Worm (Caenorhabditis elegans) whole organism, late embryonic: ENCODE results near the gene str-214.
A peak's percentile ranks its signal among the peaks of the same experiment; 100 is the strongest.

Source experiments
- C08G9.2 ChIP-seq: sonication (generic microtip); optimal IDR thresholded peaks from 2 replicates; lab custom pipeline; 2016; ENCODE audit warnings: mild to moderate bottlenecking, missing genetic modification characterization, moderate library complexity, missing compliant biosample characterization
- C38D4.7 ChIP-seq: fragments of 200-800 bp; sonication (Bioruptor generic); optimal IDR thresholded peaks from 2 replicates; lab custom pipeline; 2018; ENCODE audit warnings: mild to moderate bottlenecking, missing genetic modification characterization, moderate library complexity, missing compliant biosample characterization
- K02D7.2 ChIP-seq: sonication (generic microtip); optimal IDR thresholded peaks from 2 replicates; lab custom pipeline; 2017; ENCODE audit warnings: mild to moderate bottlenecking, missing genetic modification characterization, missing compliant biosample characterization
- Y22D7AL.16 ChIP-seq: sonication (generic microtip); optimal IDR thresholded peaks from 2 replicates; lab custom pipeline; 2016; ENCODE audit warnings: missing genetic modification characterization, missing compliant biosample characterization
- ceh-19 ChIP-seq: fragments of 200-800 bp; sonication (Bioruptor generic); optimal IDR thresholded peaks from 2 replicates; lab custom pipeline; 2018; ENCODE audit warnings: mild to moderate bottlenecking, missing genetic modification characterization, missing compliant biosample characterization
- ceh-2 ChIP-seq: sonication (generic microtip); optimal IDR thresholded peaks from 2 replicates; lab custom pipeline; 2016; ENCODE audit warnings: missing genotype, missing genetic modification characterization, missing compliant biosample characterization
- ceh-24 ChIP-seq: sonication (generic microtip); optimal IDR thresholded peaks from 2 replicates; lab custom pipeline; 2016; ENCODE audit warnings: mild to moderate bottlenecking, missing genetic modification characterization, missing compliant biosample characterization
- ceh-30 ChIP-seq: fragments of 150-350 bp; optimal IDR thresholded peaks from 2 replicates; lab custom pipeline; 2014; ENCODE audit warnings: missing biosample characterization, missing genetic modification characterization
- ceh-45 ChIP-seq: fragments of 200-800 bp; sonication (Bioruptor generic); IDR thresholded peaks from 2 replicates; pipeline ENCODE4 v1.3.6; 2022; ENCODE audit warnings: missing genetic modification reagents, missing genetic modification characterization, missing compliant biosample characterization
- ceh-48 ChIP-seq: sonication (generic microtip); optimal IDR thresholded peaks from 2 replicates; lab custom pipeline; 2016; ENCODE audit warnings: missing genetic modification characterization, inconsistent platforms, missing compliant biosample characterization
- che-1 ChIP-seq: sonication (generic microtip); optimal IDR thresholded peaks from 2 replicates; lab custom pipeline; 2016; ENCODE audit warnings: mild to moderate bottlenecking, missing genetic modification characterization, missing compliant biosample characterization
- elt-2 ChIP-seq: sonication (generic microtip); optimal IDR thresholded peaks from 2 replicates; lab custom pipeline; 2016; ENCODE audit warnings: missing genetic modification reagents, missing genetic modification characterization, missing compliant biosample characterization
- fkh-10 ChIP-seq: fragments of 150-350 bp; optimal IDR thresholded peaks from 2 replicates; lab custom pipeline; 2014; ENCODE audit warnings: missing biosample characterization, missing genetic modification reagents, missing genetic modification characterization
- fkh-6 ChIP-seq: sonication (generic microtip); optimal IDR thresholded peaks from 2 replicates; lab custom pipeline; 2016; ENCODE audit warnings: missing genetic modification characterization, missing compliant biosample characterization
- hlh-13 ChIP-seq: fragments of 200-800 bp; sonication (Bioruptor generic); optimal IDR thresholded peaks from 2 replicates; lab custom pipeline; 2018; ENCODE audit warnings: mild to moderate bottlenecking, missing genetic modification characterization, missing compliant biosample characterization
- hlh-30 ChIP-seq: sonication (generic microtip); optimal IDR thresholded peaks from 2 replicates; lab custom pipeline; 2017; ENCODE audit warnings: antibody characterized with exemption, missing genetic modification characterization, missing compliant biosample characterization; ENCODE audit not compliant: insufficient read depth
- hlh-8 ChIP-seq: sonication (generic microtip); optimal IDR thresholded peaks from 2 replicates; lab custom pipeline; 2016; ENCODE audit warnings: missing genotype, missing genetic modification characterization, missing compliant biosample characterization
- lim-6 ChIP-seq: sonication (generic microtip); optimal IDR thresholded peaks from 2 replicates; lab custom pipeline; 2016; ENCODE audit warnings: missing genetic modification characterization, missing compliant biosample characterization
- lin-11 ChIP-seq: fragments of 200-800 bp; sonication (Bioruptor generic); optimal IDR thresholded peaks from 2 replicates; lab custom pipeline; 2018; ENCODE audit warnings: mild to moderate bottlenecking, missing genetic modification characterization, missing compliant biosample characterization
- mec-3 ChIP-seq: sonication (generic microtip); optimal IDR thresholded peaks from 2 replicates; lab custom pipeline; 2016; ENCODE audit warnings: borderline replicate concordance, missing genetic modification characterization, missing compliant biosample characterization
- nfya-1 ChIP-seq: sonication (generic microtip); optimal IDR thresholded peaks from 2 replicates; lab custom pipeline; 2017; ENCODE audit warnings: missing genetic modification characterization, mild to moderate bottlenecking, missing compliant biosample characterization, antibody characterized with exemption, moderate library complexity
- npax-4 ChIP-seq: sonication (generic microtip); optimal IDR thresholded peaks from 2 replicates; lab custom pipeline; 2016; ENCODE audit warnings: missing genetic modification characterization, missing compliant biosample characterization
- pax-1 ChIP-seq: fragments of 150-350 bp; optimal IDR thresholded peaks from 2 replicates; lab custom pipeline; 2014; ENCODE audit warnings: missing biosample characterization, missing genetic modification characterization
- pha-2 ChIP-seq: sonication (generic microtip); optimal IDR thresholded peaks from 2 replicates; lab custom pipeline; 2017; ENCODE audit warnings: mild to moderate bottlenecking, missing genetic modification characterization, missing compliant biosample characterization
- pha-4 ChIP-seq: fragments of 150-350 bp; optimal IDR thresholded peaks from 2 replicates; lab custom pipeline; 2018; ENCODE audit warnings: missing biosample characterization, missing genetic modification reagents, missing genetic modification characterization
- pros-1 ChIP-seq: fragments of 150-350 bp; optimal IDR thresholded peaks from 2 replicates; lab custom pipeline; 2014; ENCODE audit warnings: missing biosample characterization, missing genetic modification reagents, missing genetic modification characterization
- ref-2 ChIP-seq: sonication (generic microtip); optimal IDR thresholded peaks from 2 replicates; lab custom pipeline; 2016; ENCODE audit warnings: missing genetic modification characterization, missing compliant biosample characterization
- sdc-2 ChIP-seq: sonication (generic microtip); optimal IDR thresholded peaks from 2 replicates; lab custom pipeline; 2016; ENCODE audit warnings: missing genotype, missing genetic modification characterization, missing compliant biosample characterization
- sox-2 ChIP-seq: fragments of 200-800 bp; sonication (Bioruptor generic); IDR thresholded peaks from 2 replicates; pipeline ENCODE4 v1.3.6; 2022; ENCODE audit warnings: missing genetic modification reagents, missing genetic modification characterization, missing compliant biosample characterization
- syd-9 ChIP-seq: sonication (generic microtip); optimal IDR thresholded peaks from 2 replicates; lab custom pipeline; 2016; ENCODE audit warnings: mild to moderate bottlenecking, missing genetic modification characterization, moderate library complexity, missing compliant biosample characterization
- tbx-2 ChIP-seq: sonication (generic microtip); optimal IDR thresholded peaks from 2 replicates; lab custom pipeline; 2016; ENCODE audit warnings: missing genetic modification characterization, missing compliant biosample characterization
- tbx-7 ChIP-seq: sonication (generic microtip); optimal IDR thresholded peaks from 2 replicates; lab custom pipeline; 2016; ENCODE audit warnings: missing genotype, missing genetic modification characterization, missing compliant biosample characterization
- zip-5 ChIP-seq: sonication (generic microtip); optimal IDR thresholded peaks from 2 replicates; lab custom pipeline; 2016; ENCODE audit warnings: missing genetic modification characterization, missing compliant biosample characterization
- ztf-16 ChIP-seq: sonication (generic microtip); optimal IDR thresholded peaks from 2 replicates; lab custom pipeline; 2017; ENCODE audit warnings: missing genetic modification characterization, missing compliant biosample characterization

The str-214 gene

DNA sequence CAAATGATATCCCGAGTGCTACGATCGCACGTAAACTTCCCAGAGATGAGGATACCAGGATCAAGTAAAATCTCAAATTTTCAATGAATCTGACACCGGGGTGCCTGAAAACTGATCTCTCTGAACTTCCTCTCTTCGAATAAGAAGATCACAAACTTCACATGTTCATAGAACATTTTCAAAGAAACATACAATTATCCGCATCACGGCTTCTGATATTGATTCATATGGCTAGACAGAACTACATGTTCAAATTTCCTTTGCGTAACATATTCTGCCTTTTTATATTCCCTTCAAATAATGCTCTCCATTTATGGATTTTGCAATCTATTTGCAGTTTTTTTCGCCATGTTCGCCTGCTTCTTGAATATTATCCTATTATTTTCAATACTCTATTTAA, 18.0 kb upstream of the str-214 start, which contains the start of gene srbc-83:
TSS of gene srbc-83 (plus strand) at position 301 of the 400 bp plus-strand sequence.
- TF ChIP-seq ceh-30 (tag; lab: Kevin White, UChicago), result no peak
- TF ChIP-seq fkh-6 (tag; lab: Kevin White, UChicago), result no peak
- no peak for TF ChIP-seq nfya-1 (tag; lab: Kevin White, UChicago)
- TF ChIP-seq ceh-2 (tag; lab: Kevin White, UChicago), result no peak
- no peak for TF ChIP-seq elt-2
- no peak for TF ChIP-seq mec-3
- TF ChIP-seq ceh-45 (GFP tag; lab: Robert Waterston, UW), result no peak
- no peak for TF ChIP-seq fkh-10 (GFP tag; lab: Kevin White, UChicago)
- no peak for TF ChIP-seq sox-2 (GFP tag; lab: Robert Waterston, UW)
- TF ChIP-seq tbx-7 (tag; lab: Kevin White, UChicago), result no peak
- no peak for TF ChIP-seq ref-2 (tag; lab: Kevin White, UChicago)
- TF ChIP-seq tbx-2, result no peak
- TF ChIP-seq ceh-48, result no peak
- TF ChIP-seq lim-6 (tag; lab: Kevin White, UChicago), result no peak
- TF ChIP-seq C38D4.7 (GFP tag; lab: Kevin White, UChicago), result no peak
- TF ChIP-seq zip-5 (tag; lab: Kevin White, UChicago), result no peak
- TF ChIP-seq ceh-24 (tag; lab: Kevin White, UChicago), result no peak
- no peak for TF ChIP-seq che-1 (tag; lab: Kevin White, UChicago)
- TF ChIP-seq, all 69 proteins: peak for 0

DNA sequence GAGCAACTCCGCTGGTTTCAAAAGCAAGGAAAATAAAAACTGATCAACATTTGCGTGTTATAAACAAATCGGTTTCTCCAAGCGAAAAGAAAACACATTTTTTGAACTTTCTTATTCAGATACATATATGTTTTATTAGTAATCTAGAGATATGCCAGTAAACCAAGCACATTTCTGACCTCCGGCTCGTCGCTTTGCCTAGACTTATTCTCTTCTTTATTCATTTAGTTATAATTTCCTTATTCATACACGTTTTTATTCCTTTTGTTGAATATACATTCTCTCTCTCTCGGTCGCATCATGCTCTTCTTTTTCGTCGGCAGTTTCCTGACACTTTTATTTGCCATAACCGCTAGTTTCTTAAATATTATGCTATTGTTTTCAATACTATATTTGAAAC, 16.4 kb upstream of the str-214 start, which contains the start of gene srbc-84:
TSS of gene srbc-84 (plus strand) at position 301 of the 400 bp plus-strand sequence.
- no peak for TF ChIP-seq pros-1 (tag; lab: Kevin White, UChicago)

ce11 chrV:16299834-16300233, 15.3 kb upstream of the str-214 start:
- TF ChIP-seq ceh-19 (GFP tag; lab: Kevin White, UChicago) (no peak), syd-9 (no peak), hlh-8 (no peak), ref-2 (tag; lab: Kevin White, UChicago) (no peak), Y22D7AL.16 (no peak), pha-2 (no peak), ztf-16 (tag; lab: Kevin White, UChicago) (no peak)

DNA sequence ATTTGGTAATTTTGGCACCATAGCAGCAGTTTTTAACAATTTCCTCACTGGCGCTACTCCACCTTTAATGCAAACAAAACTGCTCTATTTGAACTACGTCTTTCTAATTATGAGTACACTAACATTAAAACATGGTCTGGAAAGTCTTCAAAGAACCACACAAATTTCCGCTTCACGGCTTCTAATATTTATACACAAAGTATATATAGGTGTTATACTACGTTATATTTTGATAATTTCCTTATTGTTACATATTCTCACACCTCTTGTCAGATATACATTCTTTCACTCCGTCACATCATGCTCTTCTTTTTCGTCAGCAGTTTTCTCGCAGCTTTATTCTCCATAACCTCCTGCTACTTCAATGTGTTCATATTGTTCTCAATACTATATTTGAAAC, 14.8 kb upstream of the str-214 start, which contains the start of gene srbc-82:
TSS of gene srbc-82 (plus strand) at position 301 of the 400 bp plus-strand sequence.
- TF ChIP-seq ref-2 (tag; lab: Kevin White, UChicago) (no peak), tbx-2 (no peak), pax-1 (tag; lab: Kevin White, UChicago) (no peak), fkh-10 (GFP tag; lab: Kevin White, UChicago) (no peak), elt-2 (no peak), hlh-30 (tag; lab: Kevin White, UChicago) (no peak), ceh-2 (tag; lab: Kevin White, UChicago) (no peak), npax-4 (tag; lab: Kevin White, UChicago) (no peak), ceh-24 (tag; lab: Kevin White, UChicago) (no peak), sdc-2 (no peak), lin-11 (tag; lab: Kevin White, UChicago) (no peak), C08G9.2 (tag; lab: Kevin White, UChicago) (no peak), K02D7.2 (tag; lab: Kevin White, UChicago) (no peak), mec-3 (no peak), Y22D7AL.16 (no peak), pha-4 (tag; lab: Kevin White, UChicago) (no peak)

DNA sequence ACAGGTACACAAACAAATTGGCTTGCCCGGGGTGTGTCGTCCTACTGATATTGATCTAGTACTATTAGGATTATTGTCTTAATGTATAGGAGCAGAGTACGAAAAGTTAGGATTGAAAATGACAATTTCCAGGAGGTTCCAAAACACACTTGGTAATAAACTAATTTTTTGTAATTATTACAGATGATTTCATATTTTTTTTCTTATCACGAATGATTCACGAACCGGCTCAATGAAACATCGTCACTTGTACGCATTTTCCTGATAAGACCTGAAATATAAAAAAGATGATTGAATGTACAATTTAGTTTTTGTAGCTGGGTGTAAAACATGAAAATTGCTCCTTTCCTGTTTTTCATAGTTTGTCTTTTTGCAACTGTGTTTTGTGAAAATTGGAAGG, 12.7 kb upstream of the str-214 start, which contains the start of the genes C31A11.13 and oac-6:
TSS of gene C31A11.13 (minus strand) at position 113 of the 400 bp plus-strand sequence.
TSS of gene oac-6 (plus strand) at position 279 of the 400 bp plus-strand sequence.
- TF ChIP-seq hlh-13 (no peak), elt-2 (peak; percentile 63)
